Worm (Caenorhabditis elegans): ENCODE results near the gene akt-1.

DNA sequence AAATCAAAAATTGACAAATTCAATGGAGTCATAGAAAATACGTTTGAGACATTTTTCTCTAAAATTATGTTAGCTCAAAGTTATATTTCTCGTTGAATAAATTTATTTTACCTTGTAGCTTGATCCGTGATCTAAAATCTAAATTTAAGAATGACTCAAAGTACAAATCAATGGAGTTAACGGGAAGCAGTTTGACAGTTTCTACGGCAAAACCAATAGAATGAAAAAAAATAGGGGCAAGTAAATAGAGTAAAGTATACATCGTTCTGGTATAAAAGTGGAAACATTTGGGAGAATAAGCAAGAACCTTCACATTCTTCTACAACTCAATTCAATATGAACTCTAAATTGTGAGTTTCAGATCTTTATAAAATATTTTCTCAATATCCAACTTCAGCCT, 17.8 kb upstream of the akt-1 start, which contains the start of gene fipr-6:
- TF ChIP-seq nhr-11 (tag; optimal IDR thresholded peaks at IDR 0.05) (no peak), unc-62 (GFP tag; optimal IDR thresholded peaks at IDR 0.05) (no peak), nhr-21 (tag; optimal IDR thresholded peaks at IDR 0.05) (no peak)

All from whole organism, L2 larva.